Fruit fly (Drosophila melanogaster): ENCODE measurements around the gene rt.

rt gene

DNA sequence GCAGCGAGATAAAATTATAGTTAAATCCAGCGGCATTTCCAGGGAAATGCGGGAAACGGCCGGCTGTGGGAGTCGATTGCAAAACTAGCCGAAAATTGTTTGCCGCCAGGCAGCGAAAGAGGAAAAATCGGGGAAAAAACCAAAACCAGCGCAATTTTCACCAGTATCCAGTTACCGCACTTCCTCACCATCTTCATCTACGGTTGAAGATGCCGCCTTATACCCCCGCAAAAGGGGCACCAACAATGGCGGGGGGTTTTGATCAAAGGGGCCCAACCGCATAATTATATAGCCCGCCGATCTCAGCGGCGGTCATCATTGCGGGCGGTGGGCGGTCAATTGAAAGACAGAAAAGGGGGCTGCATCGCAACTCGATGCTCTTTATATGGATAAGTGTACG lies 39.6 kb downstream of the rt start:
- TF ChIP-seq Myc (optimal IDR thresholded peaks at IDR 0.05): no peak

DNA sequence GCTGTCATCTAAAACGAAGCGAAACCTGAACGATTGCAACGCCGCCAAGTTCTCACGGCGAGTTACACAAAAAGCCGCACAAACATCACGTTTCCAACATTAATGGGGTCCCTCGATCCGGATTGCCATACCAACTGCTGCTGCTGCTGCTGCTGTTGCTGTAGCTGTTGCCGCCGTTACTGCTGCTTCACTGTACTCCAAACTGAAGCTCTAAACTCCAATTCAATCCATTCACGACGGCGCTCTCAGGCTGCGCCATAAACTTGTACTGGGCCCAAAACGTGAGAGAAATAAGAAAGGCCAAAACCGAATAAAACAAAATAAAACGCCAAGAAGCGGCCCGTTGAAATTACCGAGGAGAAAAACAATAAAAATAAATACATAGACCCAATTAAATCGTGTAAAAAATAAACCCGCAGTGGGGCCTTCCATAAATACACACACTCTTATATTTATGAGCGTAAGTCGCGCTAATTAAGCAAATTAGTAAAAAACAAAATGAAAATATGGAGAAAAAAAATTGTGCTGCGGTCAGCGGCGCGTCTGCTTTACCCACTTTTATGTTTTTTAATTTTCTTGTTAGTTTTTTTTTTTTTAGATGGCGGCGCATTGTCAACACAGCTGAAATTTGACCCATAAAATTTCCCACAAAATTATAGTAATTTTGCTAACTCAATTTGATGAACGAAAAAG lies 40.1 kb downstream of the rt start:
- no peak for TF ChIP-seq Sin3A (optimal IDR thresholded peaks at IDR 0.05)
- TF ChIP-seq Myc (optimal IDR thresholded peaks at IDR 0.05): no peak
- no peak for TF ChIP-seq ttk (optimal IDR thresholded peaks at IDR 0.05)
- no peak for TF ChIP-seq psq (optimal IDR thresholded peaks at IDR 0.05)
- no peak for TF ChIP-seq insv (optimal IDR thresholded peaks at IDR 0.05)
- TF ChIP-seq h (optimal IDR thresholded peaks at IDR 0.05): no peak

DNA sequence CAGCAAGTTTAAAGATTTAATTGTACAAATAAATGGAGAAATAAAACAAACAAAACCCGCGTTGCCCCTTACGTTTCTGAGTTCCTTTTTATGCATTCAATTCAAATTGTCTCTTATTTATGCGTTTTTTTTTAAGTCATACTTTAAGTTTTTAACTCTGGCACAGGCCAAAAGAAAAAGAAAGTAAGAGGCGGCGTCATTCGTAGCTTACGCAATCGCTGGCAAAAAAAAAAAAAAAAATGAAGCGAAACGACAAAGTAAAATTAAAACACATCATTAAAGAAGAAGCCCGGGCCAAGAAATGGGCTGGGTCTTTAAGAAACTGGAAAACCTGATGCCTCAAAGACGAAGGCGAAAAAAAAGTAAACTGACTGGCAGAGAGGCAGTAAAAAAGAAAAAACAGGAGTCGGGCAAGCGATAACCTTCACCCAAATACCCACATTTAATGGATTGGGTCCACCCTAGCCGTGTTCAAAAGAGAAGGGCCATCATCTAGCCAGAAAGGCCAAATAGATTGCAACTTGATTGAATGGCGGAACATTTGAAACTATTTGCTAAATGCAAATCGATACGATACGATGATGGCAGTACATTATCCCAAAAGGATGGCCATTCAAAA lies 43.8 kb downstream of the rt start:
- TF ChIP-seq Sin3A (optimal IDR thresholded peaks at IDR 0.05) (no peak), psq (optimal IDR thresholded peaks at IDR 0.05) (no peak), ttk (optimal IDR thresholded peaks at IDR 0.05) (no peak), insv (optimal IDR thresholded peaks at IDR 0.05) (no peak), h (optimal IDR thresholded peaks at IDR 0.05) (no peak), Myc (optimal IDR thresholded peaks at IDR 0.05) (no peak)

DNA sequence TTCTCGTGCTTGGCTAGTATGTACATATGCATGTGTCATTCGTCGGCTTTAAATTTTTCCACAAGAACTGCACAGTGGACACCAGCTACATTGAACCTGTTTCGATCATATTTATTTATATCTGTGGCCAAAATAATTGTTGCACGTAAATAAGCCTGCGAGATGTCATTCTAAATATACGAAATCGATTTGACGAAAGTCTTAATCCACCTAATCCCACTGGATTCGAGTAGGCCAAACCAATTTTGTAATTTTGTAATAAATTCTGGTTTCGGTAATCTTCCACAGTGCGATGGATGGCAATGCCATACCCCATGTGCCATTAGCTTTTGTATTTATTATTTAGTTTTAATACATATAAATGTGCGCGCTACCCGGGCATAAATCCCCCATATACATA lies 44.6 kb downstream of the rt start:
- TF ChIP-seq Myc (optimal IDR thresholded peaks at IDR 0.05) (no peak), psq (optimal IDR thresholded peaks at IDR 0.05) (no peak), ttk (optimal IDR thresholded peaks at IDR 0.05) (no peak), insv (optimal IDR thresholded peaks at IDR 0.05) (no peak), h (optimal IDR thresholded peaks at IDR 0.05) (no peak), Sin3A (optimal IDR thresholded peaks at IDR 0.05) (no peak)

DNA sequence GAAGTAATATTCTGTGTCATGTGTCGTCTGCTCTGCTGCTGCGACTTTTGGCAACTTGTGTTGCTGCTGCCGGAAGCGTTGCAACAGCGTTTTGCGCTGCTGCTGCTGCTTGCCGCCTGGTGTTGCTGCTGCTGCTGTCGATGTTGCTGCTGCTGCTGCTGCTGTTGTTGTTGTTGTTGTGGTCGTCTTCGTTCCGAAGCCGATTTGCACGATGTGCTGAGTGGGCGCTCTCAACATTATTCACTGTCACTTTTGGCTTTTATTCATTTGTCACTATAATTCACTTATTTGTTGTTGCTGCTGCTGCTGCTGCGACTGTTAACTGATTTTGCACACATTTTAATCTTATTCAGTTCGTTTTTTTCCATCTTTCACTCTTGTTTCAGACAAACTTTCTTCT lies 45.1 kb downstream of the rt start:
- no peak for TF ChIP-seq psq (optimal IDR thresholded peaks at IDR 0.05)

DNA sequence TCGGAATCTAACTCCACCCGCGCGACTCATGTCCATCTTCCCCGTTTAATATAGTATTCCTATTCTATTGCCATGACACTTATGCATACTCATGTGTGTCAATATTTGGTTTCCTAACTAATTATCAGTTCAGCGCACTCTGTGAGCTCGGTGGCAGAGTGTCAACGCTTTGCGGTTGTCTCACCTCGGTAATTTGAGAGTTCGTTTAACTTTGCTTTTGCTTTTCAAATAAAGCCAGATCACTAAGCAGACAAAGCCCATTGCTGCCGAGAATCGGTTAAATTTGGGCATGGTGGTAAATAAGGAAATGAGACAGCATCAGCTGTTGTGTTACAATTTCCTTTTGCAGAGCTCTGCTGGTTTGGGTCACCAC lies 47.3 kb downstream of the rt start:
- TF ChIP-seq Sin3A (optimal IDR thresholded peaks at IDR 0.05) (no peak), insv (optimal IDR thresholded peaks at IDR 0.05) (no peak), h (optimal IDR thresholded peaks at IDR 0.05) (no peak), psq (optimal IDR thresholded peaks at IDR 0.05) (no peak), ttk (optimal IDR thresholded peaks at IDR 0.05) (no peak)

DNA sequence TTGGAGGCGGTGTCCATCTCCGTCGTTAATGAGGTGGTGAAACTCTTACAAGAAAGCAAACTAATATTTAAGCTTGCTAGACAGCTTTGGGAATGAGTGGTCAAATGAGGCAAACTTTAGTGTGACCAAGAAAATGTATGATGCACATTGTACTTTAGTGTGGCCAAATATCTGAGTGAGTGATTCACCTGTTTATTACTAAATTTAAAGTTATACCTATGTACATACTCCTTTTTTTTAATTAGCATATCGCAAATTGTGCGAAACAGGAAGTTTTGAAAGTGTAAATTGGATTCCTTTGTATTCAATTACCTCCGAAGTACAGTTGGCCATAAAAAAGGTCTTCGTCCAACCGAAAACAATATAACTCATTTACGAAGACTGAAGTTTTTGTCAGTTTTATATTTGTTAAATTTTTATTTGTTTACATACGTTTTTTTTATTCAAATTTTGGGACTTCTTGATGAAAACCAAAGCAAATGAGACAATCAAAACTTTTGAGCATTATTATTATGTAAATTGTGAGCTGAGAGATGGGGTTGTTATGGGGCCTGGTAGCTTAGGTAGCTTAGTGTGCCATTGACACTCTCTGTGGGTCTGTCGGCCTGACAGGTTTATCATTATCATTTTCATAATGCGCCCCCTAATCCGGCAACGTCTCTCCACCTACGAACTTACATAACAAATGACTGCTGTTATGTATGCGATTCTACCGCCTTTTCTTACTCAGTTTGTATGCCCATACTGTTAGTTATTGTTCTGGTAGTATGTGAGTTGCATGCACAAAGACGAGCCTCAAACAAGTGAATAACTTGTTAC lies 47.9 kb downstream of the rt start:
- no peak for TF ChIP-seq h (optimal IDR thresholded peaks at IDR 0.05)
- no peak for TF ChIP-seq insv (optimal IDR thresholded peaks at IDR 0.05)
- no peak for TF ChIP-seq Myc (optimal IDR thresholded peaks at IDR 0.05)
- no peak for TF ChIP-seq Sin3A (optimal IDR thresholded peaks at IDR 0.05)
- no peak for TF ChIP-seq ttk (optimal IDR thresholded peaks at IDR 0.05)
- no peak for TF ChIP-seq psq (optimal IDR thresholded peaks at IDR 0.05)

DNA sequence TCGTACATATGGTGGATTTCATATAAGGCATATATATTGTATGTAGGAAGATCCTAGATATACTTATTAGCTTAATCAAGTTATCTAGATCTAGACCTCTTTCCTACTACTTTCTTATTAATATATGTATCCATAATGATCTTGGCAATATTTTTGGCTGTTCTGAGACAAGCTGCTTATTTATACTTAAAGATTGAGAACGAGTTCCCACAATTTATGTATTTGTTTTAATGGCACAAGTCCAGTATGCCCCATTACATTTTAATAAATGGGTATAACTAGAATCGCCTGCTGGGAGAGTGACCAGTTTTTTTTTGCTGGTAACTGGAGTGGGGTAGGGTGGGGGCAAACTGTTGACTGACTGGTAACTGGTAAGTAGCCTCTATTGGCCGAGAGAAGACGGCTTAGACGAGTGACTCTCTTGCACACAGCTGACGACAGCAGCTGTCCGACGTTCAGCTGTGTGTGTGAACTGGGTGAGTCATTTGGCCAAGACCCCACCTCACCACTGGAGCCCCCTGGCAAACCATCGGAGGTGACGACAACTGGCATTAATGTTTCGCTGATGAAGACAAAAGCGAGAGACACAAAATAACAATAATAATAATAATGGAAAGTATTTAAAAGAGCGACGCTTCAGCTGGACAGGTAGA lies 50.7 kb downstream of the rt start:
- no peak for TF ChIP-seq ttk (optimal IDR thresholded peaks at IDR 0.05)
- no peak for TF ChIP-seq insv (optimal IDR thresholded peaks at IDR 0.05)
- no peak for TF ChIP-seq Sin3A (optimal IDR thresholded peaks at IDR 0.05)
- no peak for TF ChIP-seq Myc (optimal IDR thresholded peaks at IDR 0.05)
- no peak for TF ChIP-seq psq (optimal IDR thresholded peaks at IDR 0.05)
- no peak for TF ChIP-seq h (optimal IDR thresholded peaks at IDR 0.05)

DNA sequence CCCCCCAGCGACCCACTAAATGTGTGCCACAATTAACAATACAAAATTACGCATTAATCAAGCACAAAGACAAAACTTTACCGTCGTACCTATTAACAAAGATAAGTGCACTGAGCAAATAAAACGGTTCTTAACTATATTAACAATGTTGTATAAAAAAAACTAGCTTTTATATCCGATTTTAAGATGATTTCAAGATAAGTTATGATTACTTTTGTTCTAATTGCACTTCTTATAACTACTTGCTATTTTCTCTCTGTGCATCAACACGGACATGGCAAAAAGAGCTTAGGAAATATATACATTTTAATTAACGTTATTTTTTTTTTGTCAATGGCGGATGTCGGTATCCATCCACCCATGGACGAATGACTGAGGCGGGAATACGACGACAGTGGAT lies 51.4 kb downstream of the rt start:
- TF ChIP-seq psq (optimal IDR thresholded peaks at IDR 0.05) (no peak), ttk (optimal IDR thresholded peaks at IDR 0.05) (no peak), h (optimal IDR thresholded peaks at IDR 0.05) (no peak), insv (optimal IDR thresholded peaks at IDR 0.05) (no peak), Myc (optimal IDR thresholded peaks at IDR 0.05) (no peak), Sin3A (optimal IDR thresholded peaks at IDR 0.05) (no peak)

DNA sequence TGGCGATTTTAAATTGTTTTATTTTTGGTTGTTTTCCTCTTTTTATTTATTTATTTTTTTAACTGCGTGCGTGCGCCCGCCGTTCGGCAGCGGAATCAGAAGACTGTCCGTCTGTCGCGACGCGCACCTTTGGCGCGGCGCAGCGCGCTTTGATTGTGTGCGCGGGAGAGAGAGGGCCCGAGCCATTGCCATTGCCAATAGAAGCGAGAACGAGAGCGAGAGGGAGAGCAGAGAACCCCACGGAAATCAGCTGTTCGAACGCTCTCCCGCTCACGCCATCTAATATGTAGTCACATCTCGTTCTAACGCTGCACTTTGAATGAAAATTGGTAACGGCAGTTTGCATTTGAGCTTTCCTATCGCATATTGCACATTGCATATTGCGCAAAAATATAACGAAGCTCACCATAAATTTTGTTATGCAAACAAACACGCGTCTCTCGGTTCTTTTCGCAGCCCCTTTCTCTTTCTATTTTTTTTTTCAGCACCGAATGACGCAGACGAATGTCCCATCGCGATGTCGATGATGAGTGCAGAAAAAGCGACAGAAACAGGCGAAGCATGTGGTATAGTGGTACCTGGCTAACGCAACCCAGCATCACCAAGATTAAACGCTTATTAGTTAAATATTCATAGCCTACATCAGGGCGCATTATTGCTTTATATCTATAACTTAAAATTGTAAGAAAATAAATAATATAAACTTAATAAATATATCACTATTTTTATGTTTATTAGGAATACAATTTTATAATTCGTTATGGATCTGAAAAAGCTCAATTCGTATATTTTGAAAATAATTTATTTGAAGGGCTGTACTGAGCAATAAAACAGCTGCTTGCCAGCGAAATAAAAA lies 53.0 kb downstream of the rt start:
- no peak for TF ChIP-seq insv (optimal IDR thresholded peaks at IDR 0.05)
- no peak for TF ChIP-seq h (optimal IDR thresholded peaks at IDR 0.05)
- no peak for TF ChIP-seq ttk (optimal IDR thresholded peaks at IDR 0.05)
- no peak for TF ChIP-seq psq (optimal IDR thresholded peaks at IDR 0.05)
- no peak for TF ChIP-seq Sin3A (optimal IDR thresholded peaks at IDR 0.05)
- no peak for TF ChIP-seq Myc (optimal IDR thresholded peaks at IDR 0.05)

All from Kc167 (cell line).